Fruit fly (Drosophila melanogaster) whole organism, embryonic: ENCODE measurements around the gene CG5810.

Source experiments
- Ada2b ChIP-seq: fragments of 200-800 bp; sonication (Bioruptor generic); IDR thresholded peaks from 2 replicates; pipeline ENCODE4 v1.3.6; 2022; ENCODE audit warnings: missing biosample characterization, missing genetic modification characterization
- Adf1 ChIP-seq: fragments of 200-800 bp; sonication (Bioruptor generic); IDR thresholded peaks from 2 replicates; pipeline ENCODE4 v1.3.6; 2022; ENCODE audit warnings: missing biosample characterization, missing genetic modification characterization
- Antp ChIP-seq: fragments of 200-800 bp; sonication (Bioruptor generic); optimal IDR thresholded peaks from 3 replicates; lab custom pipeline; 2016; ENCODE audit warnings: missing biosample characterization, missing genetic modification characterization
- BtbVII ChIP-seq: fragments of 200-800 bp; sonication (Bioruptor generic); optimal IDR thresholded peaks from 3 replicates; lab custom pipeline; 2017; ENCODE audit warnings: missing biosample characterization, mild to moderate bottlenecking, missing genetic modification characterization
- CG10321 ChIP-seq: fragments of 200-800 bp; sonication (Bioruptor generic); IDR thresholded peaks from 2 replicates; pipeline ENCODE4 v1.3.6; 2022; ENCODE audit warnings: missing biosample characterization, missing genetic modification characterization
- CG12659 ChIP-seq: fragments of 200-800 bp; sonication (Bioruptor generic); optimal IDR thresholded peaks from 3 replicates; lab custom pipeline; 2017; ENCODE audit warnings: mild to moderate bottlenecking, missing biosample characterization, missing genetic modification reagents, missing genetic modification characterization
- CG13624 ChIP-seq: fragments of 200-800 bp; sonication (Bioruptor generic); optimal IDR thresholded peaks from 2 replicates; lab custom pipeline; 2016; ENCODE audit warnings: missing biosample characterization, missing genetic modification characterization
- CG15073 ChIP-seq: fragments of 200-800 bp; sonication (Bioruptor generic); optimal IDR thresholded peaks from 2 replicates; lab custom pipeline; 2016; ENCODE audit warnings: missing biosample characterization, missing genetic modification characterization
- CG2116 ChIP-seq: fragments of 200-800 bp; sonication (Bioruptor generic); optimal IDR thresholded peaks from 3 replicates; lab custom pipeline; 2018; ENCODE audit warnings: missing biosample characterization, mild to moderate bottlenecking, missing genetic modification characterization
- CG2199 ChIP-seq: fragments of 200-800 bp; sonication (Bioruptor generic); IDR thresholded peaks from 3 replicates; pipeline ENCODE4 v1.3.6; 2022; ENCODE audit warnings: missing biosample characterization, missing genetic modification characterization
- CG2875 ChIP-seq: fragments of 200-800 bp; sonication (Bioruptor generic); optimal IDR thresholded peaks from 2 replicates; lab custom pipeline; 2017; ENCODE audit warnings: missing biosample characterization, mild to moderate bottlenecking, missing genetic modification characterization, missing genetic modification reagents
- CG30403 ChIP-seq: fragments of 200-800 bp; sonication (Bioruptor generic); optimal IDR thresholded peaks from 3 replicates; lab custom pipeline; 2016; ENCODE audit warnings: missing biosample characterization, missing genetic modification characterization
- CG32532 ChIP-seq: fragments of 200-800 bp; sonication (Bioruptor generic); IDR thresholded peaks from 2 replicates; pipeline ENCODE4 v1.3.6; 2022; ENCODE audit warnings: missing biosample characterization, missing genetic modification characterization
- CG32767 ChIP-seq: fragments of 200-800 bp; sonication (Bioruptor generic); IDR thresholded peaks from 2 replicates; pipeline ENCODE4 v1.3.6; 2022; ENCODE audit warnings: missing biosample characterization, missing genetic modification characterization
- CG3281 ChIP-seq: fragments of 200-800 bp; sonication (Bioruptor generic); optimal IDR thresholded peaks from 3 replicates; lab custom pipeline; 2017; ENCODE audit warnings: missing biosample characterization, mild to moderate bottlenecking, missing genetic modification characterization
- CG34376 ChIP-seq: fragments of 200-800 bp; sonication (Bioruptor generic); optimal IDR thresholded peaks from 2 replicates; lab custom pipeline; 2018; ENCODE audit warnings: missing biosample characterization, mild to moderate bottlenecking, missing genetic modification characterization
- CG6654 ChIP-seq: fragments of 200-800 bp; sonication (Bioruptor generic); optimal IDR thresholded peaks from 2 replicates; lab custom pipeline; 2017; ENCODE audit warnings: missing biosample characterization, mild to moderate bottlenecking, missing genetic modification characterization
- CG6683 ChIP-seq: fragments of 200-800 bp; sonication (Bioruptor generic); optimal IDR thresholded peaks from 2 replicates; lab custom pipeline; 2017; ENCODE audit warnings: missing biosample characterization, mild to moderate bottlenecking, missing genetic modification characterization, missing genetic modification reagents
- CG6854 ChIP-seq: fragments of 200-800 bp; sonication (Bioruptor generic); optimal IDR thresholded peaks from 3 replicates; lab custom pipeline; 2017; ENCODE audit warnings: missing biosample characterization, mild to moderate bottlenecking, missing genetic modification characterization
- CG7372 ChIP-seq: fragments of 200-800 bp; sonication (Bioruptor generic); IDR thresholded peaks from 2 replicates; pipeline ENCODE4 v1.3.6; 2022; ENCODE audit warnings: missing biosample characterization, missing genetic modification characterization
- CG7786 ChIP-seq: fragments of 200-800 bp; sonication (Bioruptor generic); optimal IDR thresholded peaks from 2 replicates; lab custom pipeline; 2016; ENCODE audit warnings: missing biosample characterization, missing genetic modification characterization
- CHES-1-like ChIP-seq: fragments of 200-800 bp; sonication (Bioruptor generic); optimal IDR thresholded peaks from 2 replicates; lab custom pipeline; 2016; ENCODE audit warnings: missing biosample characterization, missing genetic modification characterization
- Dek ChIP-seq: fragments of 200-800 bp; sonication (Bioruptor generic); optimal IDR thresholded peaks from 3 replicates; lab custom pipeline; 2019; ENCODE audit warnings: missing biosample characterization, mild to moderate bottlenecking, missing genetic modification characterization, moderate library complexity
- Hey ChIP-seq: fragments of 200-800 bp; sonication (Bioruptor generic); optimal IDR thresholded peaks from 3 replicates; lab custom pipeline; 2018; ENCODE audit warnings: missing biosample characterization, mild to moderate bottlenecking, missing genetic modification characterization
- Hmr ChIP-seq: fragments of 200-800 bp; sonication (Bioruptor generic); optimal IDR thresholded peaks from 3 replicates; lab custom pipeline; 2017; ENCODE audit warnings: mild to moderate bottlenecking, missing biosample characterization, missing genetic modification reagents, missing genetic modification characterization
- Hr3 ChIP-seq: fragments of 200-800 bp; sonication (Bioruptor generic); optimal IDR thresholded peaks from 3 replicates; lab custom pipeline; 2016; ENCODE audit warnings: missing biosample characterization, missing genetic modification characterization
- Nf-YB ChIP-seq: fragments of 200-800 bp; sonication (Bioruptor generic); optimal IDR thresholded peaks from 3 replicates; lab custom pipeline; 2019; ENCODE audit warnings: missing biosample characterization, mild to moderate bottlenecking, missing genetic modification characterization, moderate library complexity
- NfI ChIP-seq: fragments of 200-800 bp; sonication (Bioruptor generic); optimal IDR thresholded peaks from 3 replicates; lab custom pipeline; 2018; ENCODE audit warnings: missing biosample characterization, mild to moderate bottlenecking, missing genetic modification characterization, moderate library complexity
- Optix ChIP-seq: fragments of 200-800 bp; sonication (Bioruptor generic); IDR thresholded peaks from 3 replicates; pipeline ENCODE4 v1.3.6; 2022; ENCODE audit warnings: missing biosample characterization, missing genetic modification characterization
- Xrp1 ChIP-seq: fragments of 200-800 bp; sonication (Bioruptor generic); IDR thresholded peaks from 2 replicates; pipeline ENCODE4 v1.3.6; 2022; ENCODE audit warnings: missing biosample characterization, missing genetic modification characterization
- corto ChIP-seq: fragments of 200-800 bp; sonication (Bioruptor generic); optimal IDR thresholded peaks from 2 replicates; lab custom pipeline; 2016; ENCODE audit warnings: missing biosample characterization, mild to moderate bottlenecking, missing genetic modification characterization, moderate library complexity
- crp ChIP-seq, 2 experiments: fragments of 200-800 bp; sonication (Bioruptor generic); optimal IDR thresholded peaks; 2 replicates in 1 of 2; 3 replicates in 1 of 2; lab custom pipeline; 2017; ENCODE audit warnings: missing biosample characterization in 2 of 2, missing genetic modification characterization in 2 of 2, mild to moderate bottlenecking in 1 of 2, moderate library complexity in 1 of 2
- dimm ChIP-seq: fragments of 200-800 bp; sonication (Bioruptor generic); IDR thresholded peaks from 2 replicates; pipeline ENCODE4 v1.3.6; 2022; ENCODE audit warnings: missing biosample characterization, missing genetic modification characterization
- ems ChIP-seq: fragments of 200-800 bp; sonication (Bioruptor generic); optimal IDR thresholded peaks from 3 replicates; lab custom pipeline; 2016; ENCODE audit warnings: missing biosample characterization, missing genetic modification characterization
- fu2 ChIP-seq: fragments of 200-800 bp; sonication (Bioruptor generic); optimal IDR thresholded peaks from 2 replicates; lab custom pipeline; 2016; ENCODE audit warnings: missing biosample characterization, missing genetic modification characterization
- gsb ChIP-seq: fragments of 200-800 bp; sonication (Bioruptor generic); IDR thresholded peaks from 2 replicates; pipeline ENCODE4 v1.3.6; 2022; ENCODE audit warnings: missing biosample characterization, missing genetic modification characterization
- her ChIP-seq: fragments of 200-800 bp; sonication (Bioruptor generic); optimal IDR thresholded peaks from 2 replicates; lab custom pipeline; 2016; ENCODE audit warnings: missing biosample characterization, missing genetic modification characterization
- insv ChIP-seq, 2 experiments: fragments of 200-800 bp; sonication (Bioruptor generic); optimal IDR thresholded peaks; 3 replicates each; lab custom pipeline; 2016 to 2018; ENCODE audit warnings: missing biosample characterization in 2 of 2, missing genetic modification characterization in 2 of 2
- row ChIP-seq: fragments of 200-800 bp; sonication (Bioruptor generic); IDR thresholded peaks from 3 replicates; pipeline ENCODE4 v1.3.6; 2022; ENCODE audit warnings: missing biosample characterization, missing genetic modification characterization
- sqz ChIP-seq: fragments of 200-800 bp; sonication (Bioruptor generic); optimal IDR thresholded peaks from 3 replicates; lab custom pipeline; 2018; ENCODE audit warnings: missing biosample characterization, mild to moderate bottlenecking, missing genetic modification characterization
- sr ChIP-seq: fragments of 200-800 bp; sonication (Bioruptor generic); IDR thresholded peaks from 3 replicates; pipeline ENCODE4 v1.3.6; 2022; ENCODE audit warnings: missing biosample characterization, missing genetic modification characterization
- tgo ChIP-seq: fragments of 200-800 bp; sonication (Bioruptor generic); IDR thresholded peaks from 3 replicates; pipeline ENCODE4 v1.3.6; 2022; ENCODE audit warnings: missing biosample characterization, missing genetic modification characterization
- trem ChIP-seq: fragments of 200-800 bp; optimal IDR thresholded peaks from 3 replicates; lab custom pipeline; 2019; ENCODE audit warnings: missing biosample characterization, mild to moderate bottlenecking, missing genetic modification characterization, moderate library complexity
- unc-4 ChIP-seq: fragments of 200-800 bp; sonication (Bioruptor generic); IDR thresholded peaks from 2 replicates; pipeline ENCODE4 v1.3.6; 2022; ENCODE audit warnings: missing biosample characterization, missing genetic modification characterization; ENCODE audit not compliant: partially characterized antibody
- vfl ChIP-seq: fragments of 200-800 bp; sonication (Bioruptor generic); optimal IDR thresholded peaks from 2 replicates; lab custom pipeline; 2016; ENCODE audit warnings: missing biosample characterization, missing genetic modification characterization

Gene CG5810

dm6 chr3R:21187394-21188392 lies 24.1 kb downstream of the CG5810 start (continued):
- peak; percentile 40; the same call in 1 of the 2 replicates for TF ChIP-seq Ada2b
- TF ChIP-seq Adf1 (GFP tag; lab: Robert Waterston, UW), result peak; percentile 52; the same call in 1 of the 2 replicates
- peak; percentile 82; the same call in 1 of the 3 replicates for TF ChIP-seq CG2199 (GFP tag; lab: Robert Waterston, UW)
- no peak for TF ChIP-seq CG2875 (GFP tag; lab: Kevin White, UChicago)
- TF ChIP-seq vfl (GFP tag; lab: Kevin White, UChicago), result no peak
- TF ChIP-seq CG30403, result peak; percentile 74
- TF ChIP-seq CG6654 (GFP tag; lab: Kevin White, UChicago), result no peak

dm6 chr3R:21188540-21189276 lies 25.1 kb downstream of the CG5810 start:
- TF ChIP-seq unc-4, result peak; percentile 42; the same call in 1 of the 2 replicates
- peak; percentile 46; the same call in 1 of the 3 replicates for TF ChIP-seq Optix (GFP tag; lab: Robert Waterston, UW)
- peak; percentile 74; the same call in 2 of the 3 replicates for TF ChIP-seq sr (GFP tag; lab: Robert Waterston, UW)
- TF ChIP-seq crp (GFP tag; optimal IDR thresholded peaks at IDR 0.05; lab: Kevin White, UChicago), result no peak
- no peak for TF ChIP-seq Hr3 (GFP tag; lab: Kevin White, UChicago)
- peak; percentile 45 for TF ChIP-seq CG13624 (GFP tag; lab: Kevin White, UChicago)
- TF ChIP-seq insv (GFP tag; optimal IDR thresholded peaks at IDR 0.05; lab: Kevin White, UChicago), result peak in 1 of 2 experiments; percentile 78
- TF ChIP-seq CG6854, result peak; percentile 5
- 0 out of 2 replicates have a peak, but pooled peaks have one; percentile 32 for TF ChIP-seq gsb (GFP tag; lab: Robert Waterston, UW)
- peak; percentile 66 for TF ChIP-seq her
- TF ChIP-seq NfI (GFP tag; lab: Kevin White, UChicago), result peak; percentile 29
- TF ChIP-seq Xrp1 (GFP tag; lab: Robert Waterston, UW), result 0 out of 2 replicates have a peak, but pooled peaks have one; percentile 20
- no peak for TF ChIP-seq CG15073 (GFP tag; lab: Kevin White, UChicago)
- TF ChIP-seq Dek, result peak; percentile 26
- TF ChIP-seq tgo, result no peak; the same call in 2 of the 3 replicates
- no peak for TF ChIP-seq CG7372 (GFP tag; lab: Robert Waterston, UW)
- no peak for TF ChIP-seq CG12659 (GFP tag; lab: Kevin White, UChicago)
- TF ChIP-seq Hey (tag; lab: Kevin White, UChicago), result peak; percentile 47
- no peak for TF ChIP-seq ems
- no peak for TF ChIP-seq corto
- TF ChIP-seq CG6683 (GFP tag; lab: Kevin White, UChicago), result no peak
- no peak for TF ChIP-seq CG7786
- peak; percentile 12 for TF ChIP-seq trem (tag; lab: Kevin White, UChicago)
- no peak for TF ChIP-seq dimm (GFP tag; lab: Robert Waterston, UW)
- TF ChIP-seq CHES-1-like (GFP tag; lab: Kevin White, UChicago), result peak; percentile 29
- peak; percentile 84 for TF ChIP-seq sqz
- TF ChIP-seq row (GFP tag; lab: Robert Waterston, UW), result no peak; the same call in 1 of the 3 replicates
- peak; percentile 48 for TF ChIP-seq BtbVII (GFP tag; lab: Kevin White, UChicago)
- TF ChIP-seq CG10321, result no peak
- peak; percentile 21 for TF ChIP-seq Antp
- peak; percentile 31 for TF ChIP-seq CG3281 (GFP tag; lab: Kevin White, UChicago)
- peak; percentile 58 for TF ChIP-seq Hmr (GFP tag; lab: Kevin White, UChicago)
- no peak; the same call in 1 of the 2 replicates for TF ChIP-seq CG32532 (GFP tag; lab: Robert Waterston, UW)
- TF ChIP-seq Nf-YB (GFP tag; lab: Kevin White, UChicago), result peak; percentile 9
- TF ChIP-seq CG32767, result peak; percentile 78; the same call in 1 of the 2 replicates
- TF ChIP-seq CG34376 (GFP tag; lab: Kevin White, UChicago), result peak; percentile 88
- TF ChIP-seq fu2, result no peak
- TF ChIP-seq CG2116 (GFP tag; lab: Kevin White, UChicago), result no peak
